Worm (Caenorhabditis elegans) whole organism, L1 larva: ENCODE results near the gene btb-14.

Experiments
- C04F5.9 ChIP-seq: sonication (generic microtip); optimal IDR thresholded peaks from 2 replicates; lab custom pipeline; 2016; ENCODE audit warnings: missing genetic modification characterization, missing compliant biosample characterization
- C16A3.4 ChIP-seq: fragments of 150-350 bp; optimal IDR thresholded peaks from 2 replicates; lab custom pipeline; 2014; ENCODE audit warnings: missing biosample characterization, missing genetic modification characterization
- F16B12.6 ChIP-seq: fragments of 150-350 bp; optimal IDR thresholded peaks from 2 replicates; lab custom pipeline; 2014; ENCODE audit warnings: missing biosample characterization, missing genetic modification characterization
- Y116A8C.19 ChIP-seq: sonication (generic microtip); optimal IDR thresholded peaks from 2 replicates; lab custom pipeline; 2016; ENCODE audit warnings: missing compliant biosample characterization, missing genetic modification characterization, borderline replicate concordance
- aly-2 ChIP-seq: fragments of 150-350 bp; optimal IDR thresholded peaks from 2 replicates; lab custom pipeline; 2014; ENCODE audit warnings: missing biosample characterization, missing genetic modification characterization
- ama-1 ChIP-seq: fragments of 150-350 bp; optimal IDR thresholded peaks from 2 replicates; lab custom pipeline; 2014
- ceh-63 ChIP-seq: fragments of 200-800 bp; sonication (Bioruptor generic); optimal IDR thresholded peaks from 2 replicates; lab custom pipeline; 2018; ENCODE audit warnings: mild to moderate bottlenecking, missing genetic modification characterization, missing compliant biosample characterization
- ceh-82 ChIP-seq, 3 experiments: fragments of 150-350 bp in 1 of 3; sonication (generic microtip) in 2 of 3; optimal IDR thresholded peaks; 2 replicates each; lab custom pipeline; 2014 to 2017; ENCODE audit warnings: missing biosample characterization in 3 of 3, missing genetic modification characterization in 3 of 3
- ceh-88 ChIP-seq: fragments of 200-800 bp; sonication (Bioruptor generic); IDR thresholded peaks from 2 replicates; pipeline ENCODE4 v1.3.6; 2022; ENCODE audit warnings: missing genetic modification characterization, missing compliant biosample characterization
- dpl-1 ChIP-seq, 3 experiments: fragments of 150-350 bp in 2 of 3; sonication (generic microtip) in 1 of 3; optimal IDR thresholded peaks; 2 replicates each; lab custom pipeline; 2014 to 2017; ENCODE audit warnings: missing biosample characterization in 3 of 3, missing genetic modification characterization in 3 of 3, missing genetic modification reagents in 3 of 3
- dsc-1 ChIP-seq: sonication (generic microtip); optimal IDR thresholded peaks from 2 replicates; lab custom pipeline; 2016; ENCODE audit warnings: mild to moderate bottlenecking, missing genetic modification characterization, missing compliant biosample characterization
- efl-1 ChIP-seq, 4 experiments: fragments of 150-350 bp; optimal IDR thresholded peaks in 3 of 4; peaks in 1 of 4; 1 replicate in 1 of 4; 2 replicates in 3 of 4; lab custom pipeline; 2014; ENCODE audit warnings: missing biosample characterization in 2 of 4, missing genetic modification characterization in 2 of 4, missing genetic modification reagents in 2 of 4
- egl-13 ChIP-seq: sonication (generic microtip); optimal IDR thresholded peaks from 2 replicates; lab custom pipeline; 2016; ENCODE audit warnings: missing genotype, missing genetic modification reagents, missing genetic modification characterization, missing compliant biosample characterization
- elt-3 ChIP-seq, 6 experiments: fragments of 150-350 bp in 1 of 6; sonication (generic microtip); optimal IDR thresholded peaks; 2 replicates each; lab custom pipeline; 2017 to 2018; ENCODE audit warnings: missing biosample characterization in 6 of 6, missing genetic modification characterization in 6 of 6, inconsistent platforms in 1 of 6
- fkh-10 ChIP-seq: sonication (generic microtip); optimal IDR thresholded peaks from 2 replicates; lab custom pipeline; 2017; ENCODE audit warnings: missing biosample characterization, missing genetic modification reagents, missing genetic modification characterization
- fkh-4 ChIP-seq: sonication (generic microtip); optimal IDR thresholded peaks from 2 replicates; lab custom pipeline; 2016; ENCODE audit warnings: missing compliant biosample characterization, missing genetic modification characterization, borderline replicate concordance
- fkh-8 ChIP-seq: sonication (generic microtip); optimal IDR thresholded peaks from 2 replicates; lab custom pipeline; 2016; ENCODE audit warnings: mild to moderate bottlenecking, missing genetic modification characterization, missing compliant biosample characterization
- fos-1 ChIP-seq: fragments of 150-350 bp; optimal IDR thresholded peaks from 2 replicates; lab custom pipeline; 2014; ENCODE audit warnings: missing biosample characterization, missing genetic modification characterization
- grh-1 ChIP-seq: fragments of 200-800 bp; sonication (Bioruptor generic); IDR thresholded peaks from 2 replicates; pipeline ENCODE4 v1.3.6; 2022; ENCODE audit warnings: missing genetic modification reagents, missing genetic modification characterization, missing compliant biosample characterization
- hpl-2 ChIP-seq: fragments of 150-350 bp; optimal IDR thresholded peaks from 2 replicates; lab custom pipeline; 2014; ENCODE audit warnings: missing biosample characterization, missing genetic modification reagents, missing genetic modification characterization
- irx-1 ChIP-seq: sonication (generic microtip); optimal IDR thresholded peaks from 2 replicates; lab custom pipeline; 2016; ENCODE audit warnings: missing genetic modification characterization, missing compliant biosample characterization
- isw-1 ChIP-seq: fragments of 200-800 bp; sonication (Bioruptor generic); IDR thresholded peaks from 2 replicates; pipeline ENCODE4 v1.3.6; 2022; ENCODE audit warnings: missing genetic modification characterization, missing compliant biosample characterization
- lin-39 ChIP-seq: fragments of 150-350 bp; optimal IDR thresholded peaks from 2 replicates; lab custom pipeline; 2014; ENCODE audit warnings: missing biosample characterization, missing genetic modification reagents, missing genetic modification characterization
- lir-3 ChIP-seq: sonication (generic microtip); optimal IDR thresholded peaks from 2 replicates; lab custom pipeline; 2016; ENCODE audit warnings: mild to moderate bottlenecking, missing genetic modification characterization, moderate library complexity, missing compliant biosample characterization; ENCODE audit not compliant: poor library complexity
- lsy-2 ChIP-seq, 2 experiments: fragments of 150-350 bp; optimal IDR thresholded peaks; 2 replicates each; lab custom pipeline; 2014; ENCODE audit warnings: missing biosample characterization in 2 of 2, missing genetic modification characterization in 2 of 2
- mab-9 ChIP-seq: fragments of 200-800 bp; sonication (Bioruptor generic); IDR thresholded peaks from 2 replicates; pipeline ENCODE4 v1.3.6; 2022; ENCODE audit warnings: missing genetic modification reagents, missing genetic modification characterization, missing compliant biosample characterization
- mdl-1 ChIP-seq, 2 experiments: fragments of 150-350 bp; optimal IDR thresholded peaks; 2 replicates each; lab custom pipeline; 2014 to 2017; ENCODE audit warnings: missing biosample characterization in 2 of 2, missing genetic modification characterization in 2 of 2, inconsistent platforms in 1 of 2
- mef-2 ChIP-seq: fragments of 150-350 bp; optimal IDR thresholded peaks from 2 replicates; lab custom pipeline; 2014; ENCODE audit warnings: missing biosample characterization, missing genetic modification characterization
- mep-1 ChIP-seq: fragments of 150-350 bp; optimal IDR thresholded peaks from 2 replicates; lab custom pipeline; 2014; ENCODE audit warnings: missing biosample characterization, missing genetic modification characterization
- nhr-11 ChIP-seq: fragments of 150-350 bp; optimal IDR thresholded peaks from 2 replicates; lab custom pipeline; 2014; ENCODE audit warnings: missing biosample characterization, missing genetic modification characterization
- nhr-19 ChIP-seq: fragments of 200-800 bp; sonication (Bioruptor generic); conservative IDR thresholded peaks from 2 replicates; pipeline ENCODE4 v1.3.6; 2022; ENCODE audit warnings: missing genetic modification characterization, missing compliant biosample characterization
- nhr-20 ChIP-seq: sonication (generic microtip); optimal IDR thresholded peaks from 2 replicates; lab custom pipeline; 2016; ENCODE audit warnings: mild to moderate bottlenecking, missing genetic modification characterization, missing compliant biosample characterization
- nhr-47 ChIP-seq: sonication (generic microtip); optimal IDR thresholded peaks from 2 replicates; lab custom pipeline; 2016; ENCODE audit warnings: mild to moderate bottlenecking, missing genetic modification characterization, moderate library complexity, missing compliant biosample characterization
- nhr-71 ChIP-seq: sonication (generic microtip); optimal IDR thresholded peaks from 2 replicates; lab custom pipeline; 2016; ENCODE audit warnings: mild to moderate bottlenecking, missing genetic modification characterization, moderate library complexity, missing compliant biosample characterization
- nhr-84 ChIP-seq: sonication (generic microtip); optimal IDR thresholded peaks from 2 replicates; lab custom pipeline; 2017; ENCODE audit warnings: missing biosample characterization, missing genetic modification characterization
- nhr-85 ChIP-seq: sonication (generic microtip); peaks from one replicate; lab custom pipeline; 2016; ENCODE audit warnings: missing genetic modification characterization, inconsistent platforms, missing compliant biosample characterization
- pax-3 ChIP-seq: fragments of 200-800 bp; sonication (Bioruptor generic); optimal IDR thresholded peaks from 2 replicates; lab custom pipeline; 2018; ENCODE audit warnings: mild to moderate bottlenecking, missing genetic modification characterization, moderate library complexity, missing compliant biosample characterization
- pqm-1 ChIP-seq: sonication (generic microtip); optimal IDR thresholded peaks from 3 replicates; lab custom pipeline; 2017; ENCODE audit warnings: missing biosample characterization, missing genetic modification characterization
- skn-1 ChIP-seq: fragments of 150-350 bp; optimal IDR thresholded peaks from 2 replicates; lab custom pipeline; 2014; ENCODE audit warnings: missing biosample characterization, missing genetic modification characterization
- snpc-4 ChIP-seq: fragments of 150-350 bp; optimal IDR thresholded peaks from 2 replicates; lab custom pipeline; 2014; ENCODE audit warnings: missing biosample characterization, missing genetic modification characterization
- snu-23 ChIP-seq: sonication (generic microtip); optimal IDR thresholded peaks from 2 replicates; lab custom pipeline; 2016; ENCODE audit warnings: missing genetic modification characterization, missing compliant biosample characterization
- sox-4 ChIP-seq: sonication (generic microtip); optimal IDR thresholded peaks from 2 replicates; lab custom pipeline; 2016; ENCODE audit warnings: missing genetic modification characterization, missing compliant biosample characterization
- sup-37 ChIP-seq: fragments of 200-800 bp; sonication (Bioruptor generic); optimal IDR thresholded peaks from 2 replicates; lab custom pipeline; 2018; ENCODE audit warnings: mild to moderate bottlenecking, missing genetic modification characterization, missing compliant biosample characterization
- tbx-2 ChIP-seq: sonication (generic microtip); optimal IDR thresholded peaks from 2 replicates; lab custom pipeline; 2016; ENCODE audit warnings: missing genetic modification characterization, missing compliant biosample characterization
- tlp-1 ChIP-seq: fragments of 150-350 bp; optimal IDR thresholded peaks from 2 replicates; lab custom pipeline; 2014; ENCODE audit warnings: missing biosample characterization, missing genetic modification characterization
- unc-130 ChIP-seq: fragments of 150-350 bp; optimal IDR thresholded peaks from 2 replicates; lab custom pipeline; 2017; ENCODE audit warnings: missing biosample characterization, missing genetic modification characterization, inconsistent platforms
- unc-30 ChIP-seq: sonication (generic microtip); optimal IDR thresholded peaks from 2 replicates; lab custom pipeline; 2017; ENCODE audit warnings: missing biosample characterization, missing genetic modification characterization
- unc-86 ChIP-seq: sonication (generic microtip); optimal IDR thresholded peaks from 2 replicates; lab custom pipeline; 2016; ENCODE audit warnings: missing genetic modification characterization, missing compliant biosample characterization
- xbp-1 ChIP-seq: sonication (generic microtip); optimal IDR thresholded peaks from 2 replicates; lab custom pipeline; 2016; ENCODE audit warnings: missing genetic modification characterization, missing compliant biosample characterization
- ztf-11 ChIP-seq, 2 experiments: sonication (generic microtip); optimal IDR thresholded peaks; 2 replicates each; lab custom pipeline; 2016 to 2017; ENCODE audit warnings: missing genetic modification characterization in 2 of 2, missing biosample characterization in 1 of 2, missing compliant biosample characterization in 1 of 2

btb-14 gene

ce11 chrII:12335430-12335829, 47.8 kb upstream of the btb-14 start, which contains the start of gene sre-52:
TSS of gene sre-52 (plus strand) at chrII:12335730.
- TF ChIP-seq nhr-11 (tag; lab: Kevin White, UChicago), result no peak
- no peak for TF ChIP-seq fkh-10 (GFP tag; lab: Kevin White, UChicago)
- TF ChIP-seq grh-1 (GFP tag; lab: Robert Waterston, UW), result no peak
- no peak for TF ChIP-seq nhr-84 (tag; lab: Kevin White, UChicago)
- TF ChIP-seq nhr-85 (tag; lab: Kevin White, UChicago), result no peak
- no peak for TF ChIP-seq irx-1 (tag; lab: Kevin White, UChicago)
- TF ChIP-seq ama-1 (lab: Kevin White, UChicago), result no peak
- no peak for TF ChIP-seq ceh-82 (tag; optimal IDR thresholded peaks at IDR 0.05; lab: Kevin White, UChicago)
- no peak for TF ChIP-seq nhr-47 (tag; lab: Kevin White, UChicago)
- TF ChIP-seq, all 84 proteins: peak for 0

- TF ChIP-seq ztf-11 (tag; optimal IDR thresholded peaks at IDR 0.05; lab: Kevin White, UChicago), result peak in 1 of 2 experiments; percentile 25
- peak; percentile 57 for TF ChIP-seq unc-130
- no peak for TF ChIP-seq sup-37 (GFP tag; lab: Kevin White, UChicago)
- peak; percentile 17 for TF ChIP-seq lin-39 (tag; lab: Kevin White, UChicago)
- TF ChIP-seq lir-3, result peak; percentile 7
- no peak for TF ChIP-seq Y116A8C.19
- peak; percentile 74 for TF ChIP-seq nhr-47 (tag; lab: Kevin White, UChicago)
- peak; percentile 14 to 80 (median 47) for TF ChIP-seq ceh-82 (tag; optimal IDR thresholded peaks at IDR 0.05; lab: Kevin White, UChicago)
- TF ChIP-seq snpc-4 (tag; lab: Kevin White, UChicago), result peak; percentile 25
- peak; percentile 20 for TF ChIP-seq egl-13 (tag; lab: Kevin White, UChicago)
- TF ChIP-seq pqm-1 (tag; lab: Kevin White, UChicago), result no peak
- TF ChIP-seq pax-3 (tag; lab: Kevin White, UChicago), result peak; percentile 60
- peak; percentile 72 for TF ChIP-seq fkh-8 (tag; lab: Kevin White, UChicago)
- no peak for TF ChIP-seq ceh-88 (GFP tag; lab: Robert Waterston, UW)
- TF ChIP-seq mef-2 (tag; lab: Kevin White, UChicago), result no peak
- peak; percentile 75 for TF ChIP-seq fos-1 (tag; lab: Kevin White, UChicago)
- TF ChIP-seq tlp-1 (tag; lab: Kevin White, UChicago), result no peak
- peak; percentile 85 for TF ChIP-seq snu-23 (GFP tag; lab: Kevin White, UChicago)
- TF ChIP-seq tbx-2 (tag; lab: Kevin White, UChicago), result peak; percentile 75
- peak; percentile 68 for TF ChIP-seq nhr-85 (tag; lab: Kevin White, UChicago)
- peak; percentile 64 for TF ChIP-seq isw-1 (GFP tag; lab: Robert Waterston, UW)
- peak; percentile 74 for TF ChIP-seq nhr-20 (tag; lab: Kevin White, UChicago)
- TF ChIP-seq fkh-4 (tag; lab: Kevin White, UChicago), result no peak
- no peak for TF ChIP-seq aly-2
- peak in 1 of 2 experiments; percentile 76 for TF ChIP-seq mdl-1 (tag; optimal IDR thresholded peaks at IDR 0.05; lab: Kevin White, UChicago)
- TF ChIP-seq F16B12.6 (tag; lab: Kevin White, UChicago), result peak; percentile 43
- peak; percentile 76 for TF ChIP-seq efl-1 (optimal IDR thresholded peaks at IDR 0.05; lab: Kevin White, UChicago)
- TF ChIP-seq efl-1 (GFP tag; optimal IDR thresholded peaks at IDR 0.05 in 1 of 2; lab: Kevin White, UChicago), result peak; percentile 68 to 95
- peak; percentile 33 for TF ChIP-seq hpl-2 (GFP tag; lab: Kevin White, UChicago)
- TF ChIP-seq lsy-2 (tag; optimal IDR thresholded peaks at IDR 0.05; lab: Kevin White, UChicago), result peak; percentile 91 to 95
- peak in 2 of 6 experiments; percentile 22 to 27 for TF ChIP-seq elt-3 (tag; optimal IDR thresholded peaks at IDR 0.05; lab: Kevin White, UChicago)
- peak; percentile 80 for TF ChIP-seq mep-1
- TF ChIP-seq C04F5.9, result peak; percentile 23
- TF ChIP-seq dsc-1 (tag; lab: Kevin White, UChicago), result peak; percentile 81
- no peak for TF ChIP-seq nhr-84 (tag; lab: Kevin White, UChicago)
- peak; percentile 71 for TF ChIP-seq C16A3.4 (tag; lab: Kevin White, UChicago)
- no peak for TF ChIP-seq unc-30 (tag; lab: Kevin White, UChicago)
- TF ChIP-seq dpl-1 (GFP tag; optimal IDR thresholded peaks at IDR 0.05; lab: Kevin White, UChicago), result peak; percentile 64 to 73 (median 68)
- peak; percentile 80 for TF ChIP-seq nhr-71 (tag; lab: Kevin White, UChicago)
- TF ChIP-seq xbp-1 (tag; lab: Kevin White, UChicago), result peak; percentile 73
- peak; percentile 23 for TF ChIP-seq fkh-10 (GFP tag; lab: Kevin White, UChicago)
- TF ChIP-seq skn-1 (tag; lab: Kevin White, UChicago), result peak; percentile 79
- peak; percentile 62 for TF ChIP-seq nhr-19 (GFP tag; lab: Robert Waterston, UW)
- peak; percentile 60 for TF ChIP-seq unc-86 (tag; lab: Kevin White, UChicago)
- no peak for TF ChIP-seq mab-9
- no peak for TF ChIP-seq ceh-63 (GFP tag; lab: Kevin White, UChicago)
- peak; percentile 2 for TF ChIP-seq sox-4 (tag; lab: Kevin White, UChicago)
Measured at ce11 chrII:12339152-12339551, 44.1 kb upstream of the btb-14 start.
